Worm (Caenorhabditis elegans): ENCODE measurements around the gene his-72.

his-72 gene

DNA sequence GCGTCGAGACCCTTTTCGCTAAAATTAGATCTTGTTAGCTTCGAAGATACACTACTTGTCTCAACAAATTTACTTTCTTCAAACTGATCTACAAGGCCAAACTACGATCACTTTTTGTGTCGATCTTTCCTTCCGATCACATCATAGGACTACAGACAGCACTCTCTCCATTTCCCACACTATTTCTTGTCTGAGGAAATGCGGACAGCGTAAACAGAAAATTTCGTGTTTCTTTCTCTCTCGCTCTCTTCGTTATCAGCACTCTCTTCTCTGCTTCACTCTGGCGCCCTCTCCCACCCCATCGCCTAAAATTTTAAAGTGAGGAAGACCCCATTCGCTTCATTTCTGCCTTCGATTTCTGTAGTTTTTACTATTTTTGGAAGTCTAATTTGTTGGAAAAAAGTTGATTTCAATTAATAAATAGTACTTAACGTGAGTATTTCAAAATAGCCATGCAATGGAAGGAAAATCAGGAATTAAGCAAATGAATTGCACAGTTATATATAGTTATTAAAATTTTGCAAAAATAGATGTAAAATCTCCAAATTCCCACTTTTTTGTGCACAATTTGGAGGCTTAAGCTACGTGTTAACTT is 33.4 kb downstream of the his-72 start (continued):
- TF ChIP-seq vab-15 (tag; optimal IDR thresholded peaks at IDR 0.05): no peak
- peak; percentile 68 for TF ChIP-seq swsn-7 (tag; optimal IDR thresholded peaks at IDR 0.05)
- TF ChIP-seq mep-1 (tag; optimal IDR thresholded peaks at IDR 0.05): peak; percentile 58
- no peak for TF ChIP-seq unc-62 (GFP tag; optimal IDR thresholded peaks at IDR 0.05)
- TF ChIP-seq nhr-84 (tag; optimal IDR thresholded peaks at IDR 0.05): no peak
- TF ChIP-seq egl-27 (tag; optimal IDR thresholded peaks at IDR 0.05): no peak
- peak in 4 of 6 experiments; percentile 20 to 66 (median 55) for TF ChIP-seq elt-3 (tag; optimal IDR thresholded peaks at IDR 0.05)
- TF ChIP-seq unc-130 (tag; optimal IDR thresholded peaks at IDR 0.05): peak; percentile 73
- TF ChIP-seq mab-9 (GFP tag; IDR thresholded peaks at IDR 0.05): no peak
- TF ChIP-seq mdl-1 (tag; optimal IDR thresholded peaks at IDR 0.05): peak in 1 of 2 experiments; percentile 69
- no peak for TF ChIP-seq sup-37 (GFP tag; optimal IDR thresholded peaks at IDR 0.05)
- TF ChIP-seq dpl-1 (GFP tag; optimal IDR thresholded peaks at IDR 0.05): peak; percentile 63 to 67 (median 63)
- TF ChIP-seq ztf-4 (tag; optimal IDR thresholded peaks at IDR 0.05): peak; percentile 44
- no peak for TF ChIP-seq efl-3 (GFP tag; optimal IDR thresholded peaks at IDR 0.05)
- peak; percentile 92 for TF ChIP-seq nhr-71 (tag; optimal IDR thresholded peaks at IDR 0.05)
- no peak for TF ChIP-seq grh-1 (GFP tag; IDR thresholded peaks at IDR 0.05)
- peak; percentile 9 for TF ChIP-seq lin-15B (tag; optimal IDR thresholded peaks at IDR 0.05)
- TF ChIP-seq hlh-17 (GFP tag; optimal IDR thresholded peaks at IDR 0.05; ENCODE audit: borderline replicate concordance): no peak
- TF ChIP-seq nhr-237 (tag; optimal IDR thresholded peaks at IDR 0.05): peak; percentile 25
- no peak for TF ChIP-seq ceh-63 (GFP tag; optimal IDR thresholded peaks at IDR 0.05)
- peak; percentile 58 for TF ChIP-seq xbp-1 (tag; optimal IDR thresholded peaks at IDR 0.05)
- TF ChIP-seq fkh-10 (GFP tag; optimal IDR thresholded peaks at IDR 0.05): peak; percentile 21
- TF ChIP-seq hpl-2 (GFP tag; optimal IDR thresholded peaks at IDR 0.05): no peak
- TF ChIP-seq ceh-82 (tag; optimal IDR thresholded peaks at IDR 0.05): peak in 2 of 3 experiments; percentile 46 to 67
- no peak for TF ChIP-seq nhr-11 (tag; optimal IDR thresholded peaks at IDR 0.05)
- peak; percentile 41 for TF ChIP-seq fkh-8 (tag; optimal IDR thresholded peaks at IDR 0.05)
- peak; percentile 59 for TF ChIP-seq nhr-19 (GFP tag; conservative IDR thresholded peaks at IDR 0.05)
- TF ChIP-seq tlp-1 (tag; optimal IDR thresholded peaks at IDR 0.05): no peak
- peak; percentile 75 to 82 for TF ChIP-seq lsy-2 (tag; optimal IDR thresholded peaks at IDR 0.05)
- TF ChIP-seq ets-5 (GFP tag; IDR thresholded peaks at IDR 0.05): no peak
- no peak for TF ChIP-seq fkh-4 (tag; optimal IDR thresholded peaks at IDR 0.05; ENCODE audit: borderline replicate concordance)
- TF ChIP-seq pag-3 (tag; optimal IDR thresholded peaks at IDR 0.05; ENCODE audit: borderline replicate concordance, insufficient read depth): peak; percentile 46
- TF ChIP-seq nhr-28 (tag; optimal IDR thresholded peaks at IDR 0.05): no peak
- TF ChIP-seq snpc-4 (tag; optimal IDR thresholded peaks at IDR 0.05): peak; percentile 48
- peak; percentile 16 for TF ChIP-seq dsc-1 (tag; optimal IDR thresholded peaks at IDR 0.05)
- peak; percentile 73 to 80 for TF ChIP-seq lin-35 (GFP tag; optimal IDR thresholded peaks at IDR 0.05)
- TF ChIP-seq blmp-1 (tag; optimal IDR thresholded peaks at IDR 0.05): peak; percentile 88
- no peak for TF ChIP-seq alr-1 (tag; optimal IDR thresholded peaks at IDR 0.05; ENCODE audit: borderline replicate concordance)
- no peak for TF ChIP-seq unc-98 (GFP tag; IDR thresholded peaks at IDR 0.05)
- TF ChIP-seq irx-1 (tag; optimal IDR thresholded peaks at IDR 0.05): peak; percentile 76
- TF ChIP-seq isw-1 (GFP tag; IDR thresholded peaks at IDR 0.05): peak; percentile 19; the same call in 1 of the 2 replicates
- peak; percentile 73 for TF ChIP-seq nhr-77 (tag; optimal IDR thresholded peaks at IDR 0.05)
- TF ChIP-seq ceh-8 (GFP tag; optimal IDR thresholded peaks at IDR 0.05): no peak
- peak; percentile 92 for TF ChIP-seq nhr-20 (tag; optimal IDR thresholded peaks at IDR 0.05)
- TF ChIP-seq fos-1 (tag; optimal IDR thresholded peaks at IDR 0.05): peak; percentile 51
- TF ChIP-seq pax-3 (tag; optimal IDR thresholded peaks at IDR 0.05): no peak
- TF ChIP-seq F16B12.6 (tag; optimal IDR thresholded peaks at IDR 0.05): peak; percentile 33
- TF ChIP-seq nhr-90 (tag; optimal IDR thresholded peaks at IDR 0.05; ENCODE audit: poor library complexity): peak; percentile 76
- peak; percentile 69 for TF ChIP-seq rnt-1 (tag; optimal IDR thresholded peaks at IDR 0.05)
- TF ChIP-seq Y116A8C.19 (tag; optimal IDR thresholded peaks at IDR 0.05; ENCODE audit: borderline replicate concordance): no peak
- TF ChIP-seq tbx-2 (tag; optimal IDR thresholded peaks at IDR 0.05): peak; percentile 78

All from whole organism, L1 larva.